Fruit fly (Drosophila melanogaster) whole organism: Measurements from ENCODE around the gene Dlip1.

Source experiments
- pan ChIP-seq: fragments of >200 bp; optimal IDR thresholded peaks from 2 replicates; lab custom pipeline; 2017
- psq ChIP-seq: fragments of >200 bp; optimal IDR thresholded peaks from 2 replicates; lab custom pipeline; 2017

DNA sequence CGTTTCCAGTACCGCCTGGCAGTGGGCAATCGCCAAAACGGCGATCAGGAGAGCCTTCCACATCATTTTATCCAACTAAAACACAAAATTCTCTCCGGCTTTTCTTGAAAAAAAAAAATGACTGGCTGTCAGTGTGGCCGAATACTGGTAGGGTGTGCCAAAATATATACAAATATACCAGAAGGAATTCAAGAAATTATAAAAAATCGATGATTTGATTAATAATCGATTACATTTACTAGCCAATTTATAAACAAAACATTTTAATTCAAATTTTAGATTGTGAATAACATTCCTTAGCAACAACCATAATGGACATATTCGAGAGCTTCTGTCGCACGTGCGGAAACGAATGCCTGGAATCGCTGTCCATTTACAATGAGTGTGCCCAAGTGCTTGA, at the start of gene Dlip1, which contains the start of gene Ost48:
- no peak for TF ChIP-seq psq (lab: Kevin White, UChicago)
- TF ChIP-seq pan (lab: Kevin White, UChicago): no peak
